Fruit fly (Drosophila melanogaster) whole organism, embryonic: ENCODE data around the gene PH4alphaNE2.

ENCODE experiments used
- ATbp ChIP-seq: fragments of 200-800 bp; sonication (Bioruptor generic); optimal IDR thresholded peaks from 2 replicates; lab custom pipeline; 2017; ENCODE audit warnings: missing biosample characterization, mild to moderate bottlenecking, missing genetic modification characterization, missing genetic modification reagents
- Atf6 ChIP-seq: fragments of 200-800 bp; sonication (Bioruptor generic); IDR thresholded peaks from 2 replicates; pipeline ENCODE4 v1.3.6; 2022; ENCODE audit warnings: missing biosample characterization, missing genetic modification characterization
- B-H2 ChIP-seq: fragments of 200-800 bp; sonication (Bioruptor generic); optimal IDR thresholded peaks from 2 replicates; lab custom pipeline; 2018; ENCODE audit warnings: missing biosample characterization, mild to moderate bottlenecking, missing genetic modification characterization
- CG10366 ChIP-seq: fragments of 200-800 bp; sonication (Bioruptor generic); IDR thresholded peaks from 2 replicates; pipeline ENCODE4 v1.3.6; 2022; ENCODE audit warnings: missing biosample characterization, missing genetic modification characterization
- CG11456 ChIP-seq: fragments of 200-800 bp; sonication (Bioruptor generic); IDR thresholded peaks from 3 replicates; pipeline ENCODE4 v1.3.6; 2022; ENCODE audit warnings: missing biosample characterization, missing genetic modification characterization
- CG12769 ChIP-seq: fragments of 200-800 bp; sonication (Bioruptor generic); optimal IDR thresholded peaks from 2 replicates; lab custom pipeline; 2019; ENCODE audit warnings: missing biosample characterization, mild to moderate bottlenecking, missing genetic modification characterization, moderate library complexity
- CG13287 ChIP-seq: fragments of 200-800 bp; sonication (Bioruptor generic); IDR thresholded peaks from 2 replicates; pipeline ENCODE4 v1.3.6; 2022; ENCODE audit warnings: missing biosample characterization, missing genetic modification characterization; ENCODE audit not compliant: partially characterized antibody
- CG14050 ChIP-seq: fragments of 200-800 bp; sonication (Bioruptor generic); IDR thresholded peaks from 3 replicates; pipeline ENCODE4 v1.3.6; 2022; ENCODE audit warnings: missing biosample characterization, missing genetic modification characterization
- CG14860 ChIP-seq: fragments of 200-800 bp; sonication (Bioruptor generic); IDR thresholded peaks from 3 replicates; pipeline ENCODE4 v1.3.6; 2022; ENCODE audit warnings: missing biosample characterization, missing genetic modification characterization; ENCODE audit not compliant: partially characterized antibody
- CG1647 ChIP-seq: fragments of 200-800 bp; sonication (Bioruptor generic); optimal IDR thresholded peaks from 3 replicates; lab custom pipeline; 2016; ENCODE audit warnings: missing biosample characterization, missing genetic modification characterization
- CG17328 ChIP-seq: fragments of 200-800 bp; sonication (Bioruptor generic); IDR thresholded peaks from 2 replicates; pipeline ENCODE4 v1.3.6; 2022; ENCODE audit warnings: missing biosample characterization, missing genetic modification characterization
- CG17612 ChIP-seq: fragments of 200-800 bp; sonication (Bioruptor generic); IDR thresholded peaks from 2 replicates; pipeline ENCODE4 v1.3.6; 2022; ENCODE audit warnings: missing biosample characterization, missing genetic modification characterization
- CG18599 ChIP-seq: fragments of 200-800 bp; sonication (Bioruptor generic); optimal IDR thresholded peaks from 3 replicates; lab custom pipeline; 2017; ENCODE audit warnings: missing biosample characterization, missing genetic modification characterization, mild to moderate bottlenecking, moderate library complexity, missing genetic modification reagents
- CG3065 ChIP-seq: fragments of 200-800 bp; sonication (Bioruptor generic); optimal IDR thresholded peaks from 2 replicates; lab custom pipeline; 2016; ENCODE audit warnings: missing biosample characterization, missing genetic modification characterization
- CG31441 ChIP-seq: fragments of 200-800 bp; sonication (Bioruptor generic); IDR thresholded peaks from 2 replicates; pipeline ENCODE4 v1.3.6; 2022; ENCODE audit warnings: missing biosample characterization, missing genetic modification characterization
- CG43689 ChIP-seq: fragments of 200-800 bp; sonication (Bioruptor generic); IDR thresholded peaks from 2 replicates; pipeline ENCODE4 v1.3.6; 2022; ENCODE audit warnings: missing biosample characterization, missing genetic modification characterization
- CG6683 ChIP-seq: fragments of 200-800 bp; sonication (Bioruptor generic); optimal IDR thresholded peaks from 2 replicates; lab custom pipeline; 2017; ENCODE audit warnings: missing biosample characterization, mild to moderate bottlenecking, missing genetic modification characterization, missing genetic modification reagents
- CG6765 ChIP-seq: fragments of 200-800 bp; sonication (Bioruptor generic); optimal IDR thresholded peaks from 3 replicates; lab custom pipeline; 2017; ENCODE audit warnings: missing biosample characterization, mild to moderate bottlenecking, missing genetic modification characterization
- CG7357 ChIP-seq: fragments of 200-800 bp; sonication (Bioruptor generic); IDR thresholded peaks from 3 replicates; pipeline ENCODE4 v1.3.6; 2022; ENCODE audit warnings: missing biosample characterization, missing genetic modification characterization
- CG7556 ChIP-seq: fragments of 200-800 bp; sonication (Bioruptor generic); optimal IDR thresholded peaks from 2 replicates; lab custom pipeline; 2017; ENCODE audit warnings: missing biosample characterization, mild to moderate bottlenecking, missing genetic modification characterization
- CG7928 ChIP-seq: fragments of 200-800 bp; sonication (Bioruptor generic); optimal IDR thresholded peaks from 2 replicates; lab custom pipeline; 2017; ENCODE audit warnings: missing biosample characterization, mild to moderate bottlenecking, missing genetic modification characterization
- CG8359 ChIP-seq: fragments of 200-800 bp; sonication (Bioruptor generic); optimal IDR thresholded peaks from 2 replicates; lab custom pipeline; 2017; ENCODE audit warnings: missing biosample characterization, mild to moderate bottlenecking, missing genetic modification characterization, borderline replicate concordance
- CG8478 ChIP-seq: fragments of >200 bp; optimal IDR thresholded peaks from 2 replicates; lab custom pipeline; 2018
- CG9932 ChIP-seq: fragments of 200-800 bp; sonication (Bioruptor generic); IDR thresholded peaks from 2 replicates; pipeline ENCODE4 v1.3.6; 2022; ENCODE audit warnings: missing biosample characterization, missing genetic modification characterization
- CTCF ChIP-seq: fragments of 200-800 bp; sonication (Bioruptor generic); optimal IDR thresholded peaks from 2 replicates; lab custom pipeline; 2017; ENCODE audit warnings: missing biosample characterization, mild to moderate bottlenecking, missing genetic modification characterization, moderate library complexity
- D19A ChIP-seq: fragments of 200-800 bp; optimal IDR thresholded peaks from 3 replicates; lab custom pipeline; 2019; ENCODE audit warnings: missing biosample characterization, mild to moderate bottlenecking, missing genetic modification characterization, moderate library complexity
- E2f1 ChIP-seq: fragments of 200-800 bp; sonication (Bioruptor generic); IDR thresholded peaks from 2 replicates; pipeline ENCODE4 v1.3.6; 2022; ENCODE audit warnings: missing biosample characterization, missing genetic modification characterization
- Ets97D ChIP-seq: fragments of 200-800 bp; sonication (Bioruptor generic); optimal IDR thresholded peaks from 3 replicates; lab custom pipeline; 2016; ENCODE audit warnings: missing biosample characterization, missing genetic modification characterization
- Fer1 ChIP-seq: fragments of 200-800 bp; sonication (Bioruptor generic); optimal IDR thresholded peaks from 2 replicates; lab custom pipeline; 2017; ENCODE audit warnings: missing biosample characterization, mild to moderate bottlenecking, missing genetic modification characterization
- HLH3B ChIP-seq: fragments of 200-800 bp; sonication (Bioruptor generic); IDR thresholded peaks from 2 replicates; pipeline ENCODE4 v1.3.6; 2022; ENCODE audit warnings: missing biosample characterization, missing genetic modification characterization
- MBD-R2 ChIP-seq: fragments of 200-800 bp; sonication (Bioruptor generic); IDR thresholded peaks from 2 replicates; pipeline ENCODE4 v1.3.6; 2022; ENCODE audit warnings: missing biosample characterization, missing genetic modification characterization
- Meics ChIP-seq: fragments of 200-800 bp; sonication (Bioruptor generic); optimal IDR thresholded peaks from 2 replicates; lab custom pipeline; 2017; ENCODE audit warnings: missing biosample characterization, mild to moderate bottlenecking, missing genetic modification characterization
- Myb ChIP-seq: fragments of 200-800 bp; sonication (Bioruptor generic); optimal IDR thresholded peaks from 2 replicates; lab custom pipeline; 2016; ENCODE audit warnings: missing biosample characterization, missing genetic modification characterization
- Pdp1 ChIP-seq, 2 experiments: fragments of 200-800 bp; sonication (Bioruptor generic); optimal IDR thresholded peaks; 3 replicates each; lab custom pipeline; 2016; ENCODE audit warnings: missing biosample characterization in 2 of 2, missing genetic modification characterization in 2 of 2, mild to moderate bottlenecking in 1 of 2, moderate library complexity in 1 of 2
- Stat92E ChIP-seq, 3 experiments: fragments of >200 bp in 2 of 3; fragments of 200-800 bp in 1 of 3; sonication (Bioruptor generic) in 1 of 3; optimal IDR thresholded peaks; 2 replicates each; lab custom pipeline; 2017 to 2019; ENCODE audit warnings: missing biosample characterization in 3 of 3, missing genetic modification characterization in 3 of 3, mild to moderate bottlenecking in 1 of 3, moderate library complexity in 1 of 3
- ab ChIP-seq: fragments of 200-800 bp; sonication (Bioruptor generic); optimal IDR thresholded peaks from 2 replicates; lab custom pipeline; 2016; ENCODE audit warnings: missing biosample characterization, missing genetic modification characterization
- abd-A ChIP-seq: fragments of 200-800 bp; sonication (Bioruptor generic); optimal IDR thresholded peaks from 3 replicates; lab custom pipeline; 2019; ENCODE audit warnings: missing biosample characterization, mild to moderate bottlenecking, missing genetic modification characterization, moderate library complexity
- caup ChIP-seq: fragments of 200-800 bp; sonication (Bioruptor generic); optimal IDR thresholded peaks from 3 replicates; lab custom pipeline; 2017; ENCODE audit warnings: missing biosample characterization, mild to moderate bottlenecking, missing genetic modification characterization, moderate library complexity; ENCODE audit not compliant: severe bottlenecking
- ems ChIP-seq: fragments of 200-800 bp; sonication (Bioruptor generic); optimal IDR thresholded peaks from 3 replicates; lab custom pipeline; 2016; ENCODE audit warnings: missing biosample characterization, missing genetic modification characterization
- eyg ChIP-seq: fragments of 200-800 bp; sonication (Bioruptor generic); optimal IDR thresholded peaks from 3 replicates; lab custom pipeline; 2016; ENCODE audit warnings: missing biosample characterization, missing genetic modification characterization
- fd102C ChIP-seq: fragments of 200-800 bp; sonication (Bioruptor generic); optimal IDR thresholded peaks from 2 replicates; lab custom pipeline; 2018; ENCODE audit warnings: missing biosample characterization, mild to moderate bottlenecking, missing genetic modification characterization, moderate library complexity
- fd3F ChIP-seq: fragments of 200-800 bp; sonication (Bioruptor generic); optimal IDR thresholded peaks from 2 replicates; lab custom pipeline; 2018; ENCODE audit warnings: missing biosample characterization, mild to moderate bottlenecking, missing genetic modification characterization, moderate library complexity
- ham ChIP-seq: fragments of 200-800 bp; sonication (Bioruptor generic); IDR thresholded peaks from 2 replicates; pipeline ENCODE4 v1.3.6; 2022; ENCODE audit warnings: missing biosample characterization, missing genetic modification characterization
- hkb ChIP-seq, 2 experiments: fragments of 200-800 bp in 1 of 2; fragments of >200 bp in 1 of 2; sonication (Bioruptor generic) in 1 of 2; IDR thresholded peaks in 1 of 2; optimal IDR thresholded peaks in 1 of 2; 2 replicates each; pipeline versions ENCODE4 v1.3.6 to Lab custom; 2017 to 2022; ENCODE audit warnings: missing biosample characterization in 1 of 2, missing genetic modification characterization in 1 of 2
- kay ChIP-seq: fragments of 200-800 bp; sonication (Bioruptor generic); optimal IDR thresholded peaks from 2 replicates; lab custom pipeline; 2016; ENCODE audit warnings: missing biosample characterization, missing genetic modification characterization
- lab ChIP-seq: fragments of 200-800 bp; sonication (Bioruptor generic); optimal IDR thresholded peaks from 3 replicates; lab custom pipeline; 2017; ENCODE audit warnings: missing biosample characterization, missing genetic modification characterization, mild to moderate bottlenecking, moderate library complexity, missing genetic modification reagents
- sd ChIP-seq: fragments of 200-800 bp; sonication (Bioruptor generic); optimal IDR thresholded peaks from 3 replicates; lab custom pipeline; 2018; ENCODE audit warnings: missing biosample characterization, mild to moderate bottlenecking, missing genetic modification characterization, moderate library complexity
- sim ChIP-seq: fragments of 200-800 bp; sonication (Bioruptor generic); IDR thresholded peaks from 2 replicates; pipeline ENCODE4 v1.3.6; 2022; ENCODE audit warnings: missing biosample characterization, missing genetic modification characterization
- sisA ChIP-seq: fragments of 200-800 bp; sonication (Bioruptor generic); IDR thresholded peaks from 2 replicates; pipeline ENCODE4 v1.3.6; 2022; ENCODE audit warnings: missing biosample characterization, missing genetic modification characterization
- sqz ChIP-seq: fragments of 200-800 bp; sonication (Bioruptor generic); optimal IDR thresholded peaks from 3 replicates; lab custom pipeline; 2018; ENCODE audit warnings: missing biosample characterization, mild to moderate bottlenecking, missing genetic modification characterization
- tin ChIP-seq: fragments of 200-800 bp; sonication (Bioruptor generic); optimal IDR thresholded peaks from 3 replicates; lab custom pipeline; 2016; ENCODE audit warnings: missing biosample characterization, missing genetic modification characterization

PH4alphaNE2 gene

dm6 chr3R:30536919-30537318 lies 24.9 kb upstream of the PH4alphaNE2 start (continued):
- TF ChIP-seq CG14860 (GFP tag; lab: Robert Waterston, UW) (no peak), Fer1 (GFP tag; lab: Kevin White, UChicago) (peak; percentile 54), lab (GFP tag; lab: Kevin White, UChicago) (peak; percentile 25), CG6765 (GFP tag; lab: Kevin White, UChicago) (peak; percentile 49), sisA (GFP tag; lab: Robert Waterston, UW) (no peak), ab (GFP tag; lab: Kevin White, UChicago) (no peak), CG14050 (GFP tag; lab: Robert Waterston, UW) (no peak), CG7556 (GFP tag; lab: Kevin White, UChicago) (no peak), B-H2 (GFP tag; lab: Kevin White, UChicago) (no peak), E2f1 (GFP tag; lab: Robert Waterston, UW) (no peak), MBD-R2 (GFP tag; lab: Robert Waterston, UW) (no peak), CG1647 (GFP tag; lab: Kevin White, UChicago) (no peak), CG3065 (GFP tag; lab: Kevin White, UChicago) (no peak), CG31441 (GFP tag; lab: Robert Waterston, UW) (no peak), CG17328 (GFP tag; lab: Robert Waterston, UW) (no peak), ems (GFP tag; lab: Kevin White, UChicago) (no peak), fd102C (GFP tag; lab: Kevin White, UChicago) (no peak), fd3F (GFP tag; lab: Kevin White, UChicago) (peak; percentile 23), CG7357 (GFP tag; lab: Robert Waterston, UW) (no peak), CG13287 (GFP tag; lab: Robert Waterston, UW) (no peak), CG11456 (GFP tag; lab: Robert Waterston, UW) (no peak), CG12769 (tag; lab: Kevin White, UChicago) (peak; percentile 19), eyg (GFP tag; lab: Kevin White, UChicago) (no peak), CG6683 (GFP tag; lab: Kevin White, UChicago) (no peak), CG7928 (GFP tag; lab: Kevin White, UChicago) (no peak), ATbp (GFP tag; lab: Kevin White, UChicago) (no peak), sqz (GFP tag; lab: Kevin White, UChicago) (no peak), tin (GFP tag; lab: Kevin White, UChicago) (no peak), CG43689 (no peak), sd (tag; lab: Kevin White, UChicago) (peak; percentile 36), CG9932 (no peak), Myb (GFP tag; lab: Kevin White, UChicago) (no peak), Meics (GFP tag; lab: Kevin White, UChicago) (peak; percentile 21), CG8478 (no peak), CG8359 (no peak), Ets97D (GFP tag; lab: Kevin White, UChicago) (no peak), D19A (tag; lab: Kevin White, UChicago) (no peak), Stat92E (GFP tag; optimal IDR thresholded peaks at IDR 0.05; lab: Kevin White, UChicago) (no peak), hkb (optimal IDR thresholded peaks at IDR 0.05; lab: Kevin White, UChicago) (no peak), hkb (GFP tag; IDR thresholded peaks at IDR 0.05; lab: Robert Waterston, UW) (no peak), sim (no peak), CG10366 (GFP tag; lab: Robert Waterston, UW) (no peak), Atf6 (GFP tag; lab: Robert Waterston, UW) (0 out of 2 replicates have a peak, but pooled peaks have one; percentile 10), Pdp1 (GFP tag; optimal IDR thresholded peaks at IDR 0.05; lab: Kevin White, UChicago) (peak in 1 of 2 experiments; percentile 52), abd-A (peak; percentile 31), kay (GFP tag; lab: Kevin White, UChicago) (no peak), ham (GFP tag; lab: Robert Waterston, UW) (no peak), CG17612 (GFP tag; lab: Robert Waterston, UW) (no peak), caup (GFP tag; lab: Kevin White, UChicago) (peak; percentile 35), CG18599 (GFP tag; lab: Kevin White, UChicago) (peak; percentile 57), HLH3B (no peak), CTCF (GFP tag; lab: Kevin White, UChicago) (no peak)
